Worm (Caenorhabditis elegans) whole organism, L3 larva: ENCODE results near the gene K06A4.10.

Experiments used
- ama-1 ChIP-seq: fragments of 150-350 bp; optimal IDR thresholded peaks from 2 replicates; lab custom pipeline; 2018
- ceh-16 ChIP-seq: sonication (generic microtip); optimal IDR thresholded peaks from 2 replicates; lab custom pipeline; 2017; ENCODE audit warnings: missing biosample characterization, missing genetic modification characterization
- ceh-82 ChIP-seq: fragments of 150-350 bp; optimal IDR thresholded peaks from 2 replicates; lab custom pipeline; 2014; ENCODE audit warnings: missing biosample characterization, missing genetic modification characterization
- elt-1 ChIP-seq: fragments of 150-350 bp; optimal IDR thresholded peaks from 2 replicates; lab custom pipeline; 2014; ENCODE audit warnings: missing biosample characterization, missing genetic modification characterization
- elt-3 ChIP-seq, 3 experiments: fragments of 150-350 bp in 1 of 3; sonication (generic microtip) in 2 of 3; optimal IDR thresholded peaks; 2 replicates in 2 of 3; 4 replicates in 1 of 3; lab custom pipeline; 2014 to 2017; ENCODE audit warnings: missing biosample characterization in 3 of 3, missing genetic modification characterization in 3 of 3
- lin-15B ChIP-seq: fragments of 150-350 bp; optimal IDR thresholded peaks from 2 replicates; lab custom pipeline; 2014; ENCODE audit warnings: missing biosample characterization, missing genetic modification characterization
- lsy-12 ChIP-seq: sonication (generic microtip); optimal IDR thresholded peaks from 2 replicates; lab custom pipeline; 2016; ENCODE audit warnings: mild to moderate bottlenecking, missing genetic modification characterization, missing compliant biosample characterization
- nhr-11 ChIP-seq: fragments of 150-350 bp; optimal IDR thresholded peaks from 2 replicates; lab custom pipeline; 2014; ENCODE audit warnings: missing biosample characterization, missing genetic modification characterization
- nhr-23 ChIP-seq: fragments of 150-350 bp; optimal IDR thresholded peaks from 2 replicates; lab custom pipeline; 2014; ENCODE audit warnings: missing biosample characterization, missing genetic modification reagents, missing genetic modification characterization
- nhr-237 ChIP-seq: fragments of 150-350 bp; optimal IDR thresholded peaks from 2 replicates; lab custom pipeline; 2014; ENCODE audit warnings: missing biosample characterization, missing genetic modification characterization
- nhr-77 ChIP-seq: fragments of 150-350 bp; optimal IDR thresholded peaks from 2 replicates; lab custom pipeline; 2014; ENCODE audit warnings: missing biosample characterization, missing genetic modification characterization
- pha-4 ChIP-seq: fragments of 150-350 bp; optimal IDR thresholded peaks from 2 replicates; lab custom pipeline; 2014; ENCODE audit warnings: missing biosample characterization, missing genetic modification reagents, missing genetic modification characterization
- sea-2 ChIP-seq: fragments of 150-350 bp; sonication (generic microtip); optimal IDR thresholded peaks from 4 replicates; lab custom pipeline; 2014; ENCODE audit warnings: missing biosample characterization, missing genetic modification reagents, missing genetic modification characterization
- skn-1 ChIP-seq: fragments of 150-350 bp; optimal IDR thresholded peaks from 2 replicates; lab custom pipeline; 2014; ENCODE audit warnings: missing biosample characterization, missing genetic modification characterization

DNA sequence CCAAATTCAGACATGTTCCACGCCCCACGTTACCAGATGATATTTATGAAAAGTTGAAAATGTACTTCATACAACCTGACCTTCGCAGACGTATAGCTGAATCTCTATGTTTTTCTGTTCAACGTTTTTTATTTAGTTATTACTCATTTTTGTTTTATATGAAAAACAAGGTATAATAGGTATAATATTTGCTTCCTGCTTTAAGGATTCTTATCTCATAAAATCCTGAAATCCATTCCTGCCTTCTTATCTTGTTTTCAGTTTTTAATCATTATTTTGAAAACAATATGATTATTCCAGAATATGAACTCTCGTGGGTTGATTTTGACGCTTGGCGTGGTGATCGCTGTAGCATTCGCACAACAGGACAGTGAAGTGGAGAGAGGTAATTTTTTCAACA is 17.9 kb downstream of the K06A4.10 start, which contains the start of gene flp-6:
- TF ChIP-seq lin-15B (tag; lab: Kevin White, UChicago) = no peak
- TF ChIP-seq elt-1 (tag; lab: Kevin White, UChicago) = no peak
- TF ChIP-seq nhr-11 (tag; lab: Kevin White, UChicago) = no peak
- no peak for TF ChIP-seq nhr-77
- no peak for TF ChIP-seq ama-1 (lab: Kevin White, UChicago)
- TF ChIP-seq sea-2 (GFP tag; lab: Kevin White, UChicago) = no peak
- TF ChIP-seq ceh-16 = no peak
- no peak for TF ChIP-seq skn-1 (tag; lab: Kevin White, UChicago)
- TF ChIP-seq ceh-82 (tag; lab: Kevin White, UChicago) = no peak
- TF ChIP-seq pha-4 (tag; lab: Kevin White, UChicago) = no peak
- no peak for TF ChIP-seq nhr-237 (tag; lab: Kevin White, UChicago)
- TF ChIP-seq lsy-12 (tag; lab: Kevin White, UChicago) = no peak
- no peak for TF ChIP-seq elt-3 (tag; optimal IDR thresholded peaks at IDR 0.05; lab: Kevin White, UChicago)
- TF ChIP-seq nhr-23 (tag; lab: Kevin White, UChicago) = no peak
